Worm (Caenorhabditis elegans) whole organism, L2 larva: ENCODE measurements around the gene C14A6.12.

Experiments
- ama-1 ChIP-seq: fragments of 150-350 bp; optimal IDR thresholded peaks from 2 replicates; lab custom pipeline; 2018; ENCODE audit warnings: inconsistent platforms
- ceh-82 ChIP-seq: fragments of 150-350 bp; optimal IDR thresholded peaks from 2 replicates; lab custom pipeline; 2014; ENCODE audit warnings: missing biosample characterization, missing genetic modification characterization
- elt-1 ChIP-seq: fragments of 150-350 bp; optimal IDR thresholded peaks from 2 replicates; lab custom pipeline; 2014; ENCODE audit warnings: missing biosample characterization, missing genetic modification characterization
- elt-3 ChIP-seq: sonication (generic microtip); optimal IDR thresholded peaks from 2 replicates; lab custom pipeline; 2017; ENCODE audit warnings: missing biosample characterization, missing genetic modification characterization
- lin-11 ChIP-seq: fragments of 150-350 bp; sonication (generic microtip); optimal IDR thresholded peaks from 2 replicates; lab custom pipeline; 2014; ENCODE audit warnings: missing biosample characterization, missing genetic modification characterization, inconsistent platforms, mixed read lengths
- lsy-2 ChIP-seq, 2 experiments: fragments of 150-350 bp in 1 of 2; sonication (generic microtip) in 1 of 2; optimal IDR thresholded peaks; 2 replicates each; lab custom pipeline; 2014 to 2017; ENCODE audit warnings: missing biosample characterization in 2 of 2, missing genetic modification characterization in 2 of 2
- nhr-11 ChIP-seq: fragments of 150-350 bp; optimal IDR thresholded peaks from 2 replicates; lab custom pipeline; 2014; ENCODE audit warnings: missing biosample characterization, missing genetic modification characterization
- nhr-12 ChIP-seq: fragments of 150-350 bp; optimal IDR thresholded peaks from 2 replicates; lab custom pipeline; 2014; ENCODE audit warnings: missing biosample characterization, missing genetic modification characterization
- nhr-237 ChIP-seq: fragments of 150-350 bp; optimal IDR thresholded peaks from 2 replicates; lab custom pipeline; 2014; ENCODE audit warnings: missing biosample characterization, missing genetic modification characterization
- nhr-77 ChIP-seq: fragments of 150-350 bp; optimal IDR thresholded peaks from 2 replicates; lab custom pipeline; 2014; ENCODE audit warnings: missing biosample characterization, missing genetic modification characterization
- sem-4 ChIP-seq: fragments of 150-350 bp; optimal IDR thresholded peaks from 2 replicates; lab custom pipeline; 2014; ENCODE audit warnings: missing biosample characterization, missing genetic modification reagents, missing genetic modification characterization
- skn-1 ChIP-seq: sonication (generic microtip); optimal IDR thresholded peaks from 2 replicates; lab custom pipeline; 2017; ENCODE audit warnings: missing biosample characterization, missing genetic modification characterization
- sma-9 ChIP-seq, 2 experiments: fragments of 150-350 bp in 1 of 2; sonication (generic microtip) in 1 of 2; optimal IDR thresholded peaks; 2 replicates each; lab custom pipeline; 2014 to 2016; ENCODE audit warnings: missing genetic modification characterization in 2 of 2, mild to moderate bottlenecking in 1 of 2, missing biosample characterization in 1 of 2, missing compliant biosample characterization in 1 of 2, missing genetic modification reagents in 1 of 2, moderate library complexity in 1 of 2
- snpc-4 ChIP-seq: fragments of 150-350 bp; optimal IDR thresholded peaks from 2 replicates; lab custom pipeline; 2014; ENCODE audit warnings: missing biosample characterization, missing genetic modification characterization

DNA sequence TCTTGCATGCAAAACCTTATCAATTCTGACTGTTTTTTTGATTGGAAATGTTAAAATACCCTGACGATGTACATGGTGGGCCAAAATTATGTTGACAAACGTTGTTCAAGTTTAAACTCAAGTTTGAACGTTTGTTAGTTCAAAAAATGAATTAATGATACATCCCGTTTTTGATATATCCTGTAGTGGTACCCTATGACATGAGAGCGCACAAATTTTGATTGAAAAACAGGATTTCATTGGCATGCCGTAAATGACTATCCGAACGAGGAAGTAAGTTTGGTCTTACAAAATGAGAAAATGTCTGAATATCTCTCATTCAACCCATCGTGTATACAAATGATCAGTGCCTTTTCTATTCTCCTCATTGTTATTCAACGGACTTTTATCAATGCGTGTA is 21.3 kb downstream of the C14A6.12 start, which contains the start of gene Y37H2A.11:
- no peak for TF ChIP-seq snpc-4 (tag; lab: Kevin White, UChicago)
- no peak for TF ChIP-seq nhr-237
- no peak for TF ChIP-seq elt-3 (tag; lab: Kevin White, UChicago)
- TF ChIP-seq skn-1 (tag; lab: Kevin White, UChicago) = no peak
- TF ChIP-seq nhr-77 (tag; lab: Kevin White, UChicago) = no peak
- TF ChIP-seq lin-11 (tag; lab: Kevin White, UChicago) = no peak
- TF ChIP-seq ceh-82 (tag; lab: Kevin White, UChicago) = no peak
- no peak for TF ChIP-seq elt-1 (tag; lab: Kevin White, UChicago)
- TF ChIP-seq sem-4 (tag; lab: Kevin White, UChicago) = no peak
- TF ChIP-seq sma-9 (GFP tag; optimal IDR thresholded peaks at IDR 0.05; lab: Kevin White, UChicago) = no peak
- TF ChIP-seq sma-9 (tag; optimal IDR thresholded peaks at IDR 0.05; lab: Kevin White, UChicago) = no peak
- TF ChIP-seq nhr-12 (tag; lab: Kevin White, UChicago) = no peak
- no peak for TF ChIP-seq nhr-11 (tag; lab: Kevin White, UChicago)
- no peak for TF ChIP-seq lsy-2 (tag; optimal IDR thresholded peaks at IDR 0.05; lab: Kevin White, UChicago)
- no peak for TF ChIP-seq ama-1 (lab: Kevin White, UChicago)
